Worm (Caenorhabditis elegans): ENCODE measurements around the gene hog-1.

DNA sequence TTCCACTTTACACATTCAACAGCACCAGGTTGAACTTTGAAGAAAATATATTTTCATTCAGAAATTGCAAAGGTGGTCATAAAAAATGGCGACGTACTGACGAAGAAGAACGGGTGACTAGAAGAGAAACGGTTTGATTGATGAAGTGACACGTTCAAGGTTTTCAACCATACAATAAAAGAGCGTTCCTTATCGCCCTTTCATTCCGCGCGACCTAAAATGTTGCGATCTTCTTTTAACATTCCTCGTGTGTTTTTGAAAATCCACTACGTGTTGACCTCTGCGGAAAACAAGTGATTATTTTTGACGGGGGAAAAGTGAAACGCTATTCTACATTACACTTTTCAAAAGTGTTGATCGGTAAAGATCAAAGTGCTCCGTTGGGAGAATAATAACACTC, 26.0 kb downstream of the hog-1 start:
- no peak for TF ChIP-seq him-1 (tag; optimal IDR thresholded peaks at IDR 0.05)
- no peak for TF ChIP-seq W03F9.2 (tag; optimal IDR thresholded peaks at IDR 0.05)
